Worm (Caenorhabditis elegans): ENCODE results near the gene T18D3.5.
A peak's percentile ranks its signal among the peaks of the same experiment; 100 is the strongest.

Gene T18D3.5

ce11 chrX:12469846-12470245 lies 6.2 kb downstream of the T18D3.5 start (continued):
- TF ChIP-seq mef-2 (tag; optimal IDR thresholded peaks at IDR 0.05) (no peak), nhr-71 (tag; optimal IDR thresholded peaks at IDR 0.05) (no peak)

- no peak for TF ChIP-seq nhr-20 (tag; optimal IDR thresholded peaks at IDR 0.05)
- no peak for TF ChIP-seq nhr-11 (tag; optimal IDR thresholded peaks at IDR 0.05)
- no peak for TF ChIP-seq mdl-1 (tag; optimal IDR thresholded peaks at IDR 0.05)
- TF ChIP-seq ztf-4 (tag; optimal IDR thresholded peaks at IDR 0.05) = no peak
- TF ChIP-seq elt-2 (tag; optimal IDR thresholded peaks at IDR 0.05) = no peak
- TF ChIP-seq nhr-12 (tag; optimal IDR thresholded peaks at IDR 0.05) = no peak
- no peak for TF ChIP-seq zag-1 (tag; optimal IDR thresholded peaks at IDR 0.05)
- TF ChIP-seq fkh-10 (GFP tag; optimal IDR thresholded peaks at IDR 0.05) = no peak
- TF ChIP-seq ceh-90 (tag; optimal IDR thresholded peaks at IDR 0.05) = no peak
Measured at ce11 chrX:12472232-12472631, 8.6 kb downstream of the T18D3.5 start.

- TF ChIP-seq mep-1 (tag; optimal IDR thresholded peaks at IDR 0.05) (no peak), efl-1 (optimal IDR thresholded peaks at IDR 0.05) (no peak), efl-1 (GFP tag; optimal IDR thresholded peaks at IDR 0.05 in 1 of 2) (peak in 1 of 2 experiments; percentile 59), alr-1 (tag; optimal IDR thresholded peaks at IDR 0.05; ENCODE audit: borderline replicate concordance) (no peak), hlh-17 (GFP tag; optimal IDR thresholded peaks at IDR 0.05; ENCODE audit: borderline replicate concordance) (no peak)
Measured at ce11 chrX:12476412-12476811, 12.8 kb downstream of the T18D3.5 start.

- TF ChIP-seq fkh-4 (tag; optimal IDR thresholded peaks at IDR 0.05; ENCODE audit: borderline replicate concordance) (no peak), unc-30 (tag; optimal IDR thresholded peaks at IDR 0.05) (no peak), nhr-11 (tag; optimal IDR thresholded peaks at IDR 0.05) (no peak), hlh-4 (tag; optimal IDR thresholded peaks at IDR 0.05) (no peak), ceh-90 (tag; optimal IDR thresholded peaks at IDR 0.05) (no peak), ceh-88 (GFP tag; IDR thresholded peaks at IDR 0.05) (no peak), nhr-237 (tag; optimal IDR thresholded peaks at IDR 0.05) (no peak), sptf-1 (tag; optimal IDR thresholded peaks at IDR 0.05) (no peak), nhr-47 (tag; optimal IDR thresholded peaks at IDR 0.05) (no peak), elt-3 (tag; optimal IDR thresholded peaks at IDR 0.05) (no peak), blmp-1 (tag; optimal IDR thresholded peaks at IDR 0.05) (no peak), nhr-77 (tag; optimal IDR thresholded peaks at IDR 0.05) (no peak), ama-1 (optimal IDR thresholded peaks at IDR 0.05) (no peak), ets-5 (GFP tag; IDR thresholded peaks at IDR 0.05) (no peak), sup-37 (GFP tag; optimal IDR thresholded peaks at IDR 0.05) (no peak), aly-2 (tag; optimal IDR thresholded peaks at IDR 0.05) (no peak)
Measured at ce11 chrX:12477341-12477740, 13.7 kb downstream of the T18D3.5 start, which contains the start of gene F45E6.1. Gene F45E6.1, minus strand, starts transcription at chrX:12477441.

- TF ChIP-seq unc-62 (GFP tag; optimal IDR thresholded peaks at IDR 0.05) (no peak), lin-35 (GFP tag; optimal IDR thresholded peaks at IDR 0.05) (peak in 1 of 2 experiments; percentile 41), elt-2 (tag; optimal IDR thresholded peaks at IDR 0.05) (peak; percentile 57), tlp-1 (tag; optimal IDR thresholded peaks at IDR 0.05) (no peak)
Measured at ce11 chrX:12478465-12478864, 14.9 kb downstream of the T18D3.5 start.

ce11 chrX:12479027-12479426 lies 15.4 kb downstream of the T18D3.5 start:
- TF ChIP-seq nhr-84 (tag; optimal IDR thresholded peaks at IDR 0.05) (no peak), Y116A8C.19 (tag; optimal IDR thresholded peaks at IDR 0.05; ENCODE audit: borderline replicate concordance) (no peak), lsy-2 (tag; optimal IDR thresholded peaks at IDR 0.05) (no peak), nhr-77 (tag; optimal IDR thresholded peaks at IDR 0.05) (no peak), F16B12.6 (tag; optimal IDR thresholded peaks at IDR 0.05) (no peak)
